Fruit fly (Drosophila melanogaster) whole organism: ENCODE measurements around the gene CG31871.

Experiments used
- CG8478 ChIP-seq: fragments of >200 bp; optimal IDR thresholded peaks from 2 replicates; lab custom pipeline; 2018; ENCODE audit warnings: inconsistent platforms
- Dll ChIP-seq: fragments of >200 bp; optimal IDR thresholded peaks from 2 replicates; lab custom pipeline; 2017
- psq ChIP-seq: fragments of >200 bp; optimal IDR thresholded peaks from 2 replicates; lab custom pipeline; 2017
- usp ChIP-seq: fragments of >200 bp; optimal IDR thresholded peaks from 2 replicates; lab custom pipeline; 2017; ENCODE audit warnings: missing biosample characterization, missing genetic modification characterization, mixed read lengths

DNA sequence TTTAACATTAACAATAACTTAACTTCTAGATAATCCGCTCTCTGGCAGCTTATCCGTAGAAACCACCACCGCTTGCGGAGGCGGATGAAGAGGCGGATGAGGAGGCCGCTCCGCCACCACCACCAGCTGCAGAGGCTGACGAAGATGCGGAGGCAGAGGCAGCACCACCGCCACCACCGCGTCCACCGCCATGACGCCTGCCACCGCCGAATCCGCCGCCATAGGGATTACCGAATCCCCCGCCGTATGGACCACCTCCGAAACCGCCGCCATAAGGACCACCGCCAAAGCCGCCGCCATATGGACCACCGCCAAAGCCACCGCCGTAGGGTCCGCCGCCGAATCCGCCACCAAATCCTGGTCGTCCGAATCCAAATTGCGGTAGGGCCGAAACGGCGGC is 26.9 kb downstream of the CG31871 start:
- no peak for TF ChIP-seq Dll (lab: Kevin White, UChicago)
- TF ChIP-seq usp (GFP tag; lab: Kevin White, UChicago): no peak
- TF ChIP-seq psq (lab: Kevin White, UChicago): no peak
- no peak for TF ChIP-seq CG8478 (lab: Kevin White, UChicago)
